Fruit fly (Drosophila melanogaster) whole organism, embryonic: ENCODE data around the gene Rad17.

Experiments
- Atf6 ChIP-seq: fragments of 200-800 bp; sonication (Bioruptor generic); IDR thresholded peaks from 2 replicates; pipeline ENCODE4 v1.3.6; 2022; ENCODE audit warnings: missing biosample characterization, missing genetic modification characterization
- CG10321 ChIP-seq: fragments of 200-800 bp; sonication (Bioruptor generic); IDR thresholded peaks from 2 replicates; pipeline ENCODE4 v1.3.6; 2022; ENCODE audit warnings: missing biosample characterization, missing genetic modification characterization
- CG10654 ChIP-seq: fragments of 200-800 bp; sonication (Bioruptor generic); optimal IDR thresholded peaks from 2 replicates; lab custom pipeline; 2016; ENCODE audit warnings: missing biosample characterization, missing genetic modification characterization
- CG10959 ChIP-seq: fragments of 200-800 bp; sonication (Bioruptor generic); IDR thresholded peaks from 2 replicates; pipeline ENCODE4 v1.3.6; 2022; ENCODE audit warnings: missing biosample characterization, missing genetic modification characterization
- CG11093 ChIP-seq: fragments of 200-800 bp; sonication (Bioruptor generic); IDR thresholded peaks from 3 replicates; pipeline ENCODE4 v1.3.6; 2022; ENCODE audit warnings: missing biosample characterization, missing genetic modification characterization
- CG12104 ChIP-seq: fragments of 200-800 bp; sonication (Bioruptor generic); optimal IDR thresholded peaks from 3 replicates; lab custom pipeline; 2016; ENCODE audit warnings: missing biosample characterization, missing genetic modification characterization
- CG12219 ChIP-seq: fragments of 200-800 bp; sonication (Bioruptor generic); optimal IDR thresholded peaks from 3 replicates; lab custom pipeline; 2018; ENCODE audit warnings: missing biosample characterization, mild to moderate bottlenecking, missing genetic modification characterization
- CG12659 ChIP-seq: fragments of 200-800 bp; sonication (Bioruptor generic); optimal IDR thresholded peaks from 3 replicates; lab custom pipeline; 2017; ENCODE audit warnings: mild to moderate bottlenecking, missing biosample characterization, missing genetic modification reagents, missing genetic modification characterization
- CG14014 ChIP-seq: fragments of 200-800 bp; sonication (Bioruptor generic); IDR thresholded peaks from 2 replicates; pipeline ENCODE4 v1.3.6; 2022; ENCODE audit warnings: missing biosample characterization, missing genetic modification characterization
- CG15479 ChIP-seq: fragments of 200-800 bp; sonication (Bioruptor generic); optimal IDR thresholded peaks from 3 replicates; lab custom pipeline; 2019; ENCODE audit warnings: missing biosample characterization, mild to moderate bottlenecking, missing genetic modification characterization, moderate library complexity
- CG16779 ChIP-seq: fragments of 200-800 bp; sonication (Bioruptor generic); IDR thresholded peaks from 2 replicates; pipeline ENCODE4 v1.3.6; 2022; ENCODE audit warnings: missing biosample characterization, missing genetic modification characterization
- CG17802 ChIP-seq: fragments of 200-800 bp; sonication (Bioruptor generic); optimal IDR thresholded peaks from 2 replicates; lab custom pipeline; 2018; ENCODE audit warnings: missing biosample characterization, mild to moderate bottlenecking, missing genetic modification characterization, moderate library complexity
- CG2712 ChIP-seq: fragments of 200-800 bp; optimal IDR thresholded peaks from 3 replicates; lab custom pipeline; 2019; ENCODE audit warnings: missing biosample characterization, mild to moderate bottlenecking, missing genetic modification characterization, moderate library complexity
- CG31224 ChIP-seq: fragments of 200-800 bp; sonication (Bioruptor generic); IDR thresholded peaks from 2 replicates; pipeline ENCODE4 v1.3.6; 2022; ENCODE audit warnings: missing biosample characterization, missing genetic modification characterization
- CG32767 ChIP-seq: fragments of 200-800 bp; sonication (Bioruptor generic); IDR thresholded peaks from 2 replicates; pipeline ENCODE4 v1.3.6; 2022; ENCODE audit warnings: missing biosample characterization, missing genetic modification characterization
- CG4617 ChIP-seq: fragments of 200-800 bp; sonication (Bioruptor generic); optimal IDR thresholded peaks from 3 replicates; lab custom pipeline; 2016; ENCODE audit warnings: missing biosample characterization, missing genetic modification characterization, borderline replicate concordance
- CG5953 ChIP-seq: fragments of 200-800 bp; sonication (Bioruptor generic); IDR thresholded peaks from 2 replicates; pipeline ENCODE4 v1.3.6; 2022; ENCODE audit warnings: missing biosample characterization, missing genetic modification characterization
- CG6175 ChIP-seq: fragments of 200-800 bp; sonication (Bioruptor generic); IDR thresholded peaks from 3 replicates; pipeline ENCODE4 v1.3.6; 2022; ENCODE audit warnings: missing biosample characterization, missing genetic modification characterization
- CG7963 ChIP-seq: fragments of 200-800 bp; sonication (Bioruptor generic); IDR thresholded peaks from 3 replicates; pipeline ENCODE4 v1.3.6; 2022; ENCODE audit warnings: missing biosample characterization, missing genetic modification characterization; ENCODE audit not compliant: partially characterized antibody
- CG8478 ChIP-seq: fragments of >200 bp; optimal IDR thresholded peaks from 2 replicates; lab custom pipeline; 2018
- CG9215 ChIP-seq: fragments of 200-800 bp; sonication (Bioruptor generic); IDR thresholded peaks from 2 replicates; pipeline ENCODE4 v1.3.6; 2022; ENCODE audit warnings: missing biosample characterization, missing genetic modification characterization
- CHES-1-like ChIP-seq: fragments of 200-800 bp; sonication (Bioruptor generic); optimal IDR thresholded peaks from 2 replicates; lab custom pipeline; 2016; ENCODE audit warnings: missing biosample characterization, missing genetic modification characterization
- Dbx ChIP-seq: fragments of 200-800 bp; sonication (Bioruptor generic); IDR thresholded peaks from 3 replicates; pipeline ENCODE4 v1.3.6; 2022; ENCODE audit warnings: missing biosample characterization, missing genetic modification characterization
- E2f1 ChIP-seq: fragments of 200-800 bp; sonication (Bioruptor generic); IDR thresholded peaks from 2 replicates; pipeline ENCODE4 v1.3.6; 2022; ENCODE audit warnings: missing biosample characterization, missing genetic modification characterization
- E2f2 ChIP-seq: fragments of 200-800 bp; sonication (Bioruptor generic); IDR thresholded peaks from 2 replicates; pipeline ENCODE4 v1.3.6; 2022; ENCODE audit warnings: missing biosample characterization, missing genetic modification characterization
- Elba2 ChIP-seq: fragments of 200-800 bp; sonication (Bioruptor generic); optimal IDR thresholded peaks from 3 replicates; lab custom pipeline; 2016; ENCODE audit warnings: missing biosample characterization, missing genetic modification characterization
- Fer1 ChIP-seq: fragments of 200-800 bp; sonication (Bioruptor generic); optimal IDR thresholded peaks from 2 replicates; lab custom pipeline; 2017; ENCODE audit warnings: missing biosample characterization, mild to moderate bottlenecking, missing genetic modification characterization
- Hmr ChIP-seq: fragments of 200-800 bp; sonication (Bioruptor generic); optimal IDR thresholded peaks from 3 replicates; lab custom pipeline; 2017; ENCODE audit warnings: mild to moderate bottlenecking, missing biosample characterization, missing genetic modification reagents, missing genetic modification characterization
- Meics ChIP-seq: fragments of 200-800 bp; sonication (Bioruptor generic); optimal IDR thresholded peaks from 2 replicates; lab custom pipeline; 2017; ENCODE audit warnings: missing biosample characterization, mild to moderate bottlenecking, missing genetic modification characterization
- Mrtf ChIP-seq: fragments of 200-800 bp; sonication (Bioruptor generic); IDR thresholded peaks from 3 replicates; pipeline ENCODE4 v1.3.6; 2022; ENCODE audit warnings: missing biosample characterization, missing genetic modification characterization
- NfI ChIP-seq: fragments of 200-800 bp; sonication (Bioruptor generic); optimal IDR thresholded peaks from 3 replicates; lab custom pipeline; 2018; ENCODE audit warnings: missing biosample characterization, mild to moderate bottlenecking, missing genetic modification characterization, moderate library complexity
- Side ChIP-seq: fragments of 200-800 bp; sonication (Bioruptor generic); optimal IDR thresholded peaks from 2 replicates; lab custom pipeline; 2016; ENCODE audit warnings: missing biosample characterization, missing genetic modification characterization
- YL-1 ChIP-seq: fragments of 200-800 bp; sonication (Bioruptor generic); optimal IDR thresholded peaks from 3 replicates; lab custom pipeline; 2017; ENCODE audit warnings: missing biosample characterization, mild to moderate bottlenecking, missing genetic modification characterization
- bab2 ChIP-seq: fragments of 200-800 bp; sonication (Bioruptor generic); optimal IDR thresholded peaks from 2 replicates; lab custom pipeline; 2016; ENCODE audit warnings: missing biosample characterization, missing genetic modification characterization
- br ChIP-seq: fragments of >200 bp; optimal IDR thresholded peaks from 2 replicates; lab custom pipeline; 2017
- cad ChIP-seq: fragments of >200 bp; optimal IDR thresholded peaks from 2 replicates; lab custom pipeline; 2017; ENCODE audit warnings: missing biosample characterization, missing genetic modification characterization
- corto ChIP-seq: fragments of 200-800 bp; sonication (Bioruptor generic); optimal IDR thresholded peaks from 2 replicates; lab custom pipeline; 2016; ENCODE audit warnings: missing biosample characterization, mild to moderate bottlenecking, missing genetic modification characterization, moderate library complexity
- dati ChIP-seq: fragments of 200-800 bp; sonication (Bioruptor generic); IDR thresholded peaks from 2 replicates; pipeline ENCODE4 v1.3.6; 2022; ENCODE audit warnings: missing biosample characterization, missing genetic modification characterization
- dmrt11E ChIP-seq: fragments of 200-800 bp; sonication (Bioruptor generic); optimal IDR thresholded peaks from 3 replicates; lab custom pipeline; 2018; ENCODE audit warnings: missing biosample characterization, mild to moderate bottlenecking, missing genetic modification characterization, moderate library complexity
- dysf ChIP-seq: fragments of 200-800 bp; sonication (Bioruptor generic); IDR thresholded peaks from 3 replicates; pipeline ENCODE4 v1.3.6; 2022; ENCODE audit warnings: missing biosample characterization, missing genetic modification characterization
- hb ChIP-seq: fragments of 200-800 bp; sonication (Bioruptor generic); IDR thresholded peaks from 3 replicates; pipeline ENCODE4 v1.3.6; 2022; ENCODE audit warnings: missing biosample characterization, missing genetic modification characterization; ENCODE audit not compliant: partially characterized antibody
- knrl ChIP-seq: fragments of 200-800 bp; sonication (Bioruptor generic); IDR thresholded peaks from 3 replicates; pipeline ENCODE4 v1.3.6; 2022; ENCODE audit warnings: missing biosample characterization, missing genetic modification characterization; ENCODE audit not compliant: partially characterized antibody
- mam ChIP-seq: fragments of 200-800 bp; sonication (Bioruptor generic); optimal IDR thresholded peaks from 3 replicates; lab custom pipeline; 2016; ENCODE audit warnings: missing biosample characterization, missing genetic modification characterization
- onecut ChIP-seq: fragments of 200-800 bp; sonication (Bioruptor generic); IDR thresholded peaks from 2 replicates; pipeline ENCODE4 v1.3.6; 2022; ENCODE audit warnings: missing biosample characterization, missing genetic modification characterization
- peb ChIP-seq: fragments of 200-800 bp; sonication (Bioruptor generic); IDR thresholded peaks from 2 replicates; pipeline ENCODE4 v1.3.6; 2022; ENCODE audit warnings: missing biosample characterization, missing genetic modification characterization
- pita ChIP-seq: fragments of 200-800 bp; sonication (Bioruptor generic); optimal IDR thresholded peaks from 2 replicates; lab custom pipeline; 2017; ENCODE audit warnings: missing biosample characterization, mild to moderate bottlenecking, missing genetic modification characterization
- pros ChIP-seq: fragments of 200-800 bp; sonication (Bioruptor generic); optimal IDR thresholded peaks from 3 replicates; lab custom pipeline; 2019; ENCODE audit warnings: missing biosample characterization, mild to moderate bottlenecking, missing genetic modification characterization, moderate library complexity
- psq ChIP-seq: fragments of 200-800 bp; sonication (Bioruptor generic); optimal IDR thresholded peaks from 2 replicates; lab custom pipeline; 2017; ENCODE audit warnings: missing biosample characterization, missing genetic modification characterization
- stc ChIP-seq: fragments of 200-800 bp; sonication (Bioruptor generic); IDR thresholded peaks from 2 replicates; pipeline ENCODE4 v1.3.6; 2022; ENCODE audit warnings: missing biosample characterization, missing genetic modification characterization
- vfl ChIP-seq: fragments of 200-800 bp; sonication (Bioruptor generic); optimal IDR thresholded peaks from 2 replicates; lab custom pipeline; 2016; ENCODE audit warnings: missing biosample characterization, missing genetic modification characterization
- z ChIP-seq: fragments of 200-800 bp; sonication (Bioruptor generic); IDR thresholded peaks from 3 replicates; pipeline ENCODE4 v1.3.6; 2022; ENCODE audit warnings: missing biosample characterization, missing genetic modification characterization

The Rad17 gene

DNA sequence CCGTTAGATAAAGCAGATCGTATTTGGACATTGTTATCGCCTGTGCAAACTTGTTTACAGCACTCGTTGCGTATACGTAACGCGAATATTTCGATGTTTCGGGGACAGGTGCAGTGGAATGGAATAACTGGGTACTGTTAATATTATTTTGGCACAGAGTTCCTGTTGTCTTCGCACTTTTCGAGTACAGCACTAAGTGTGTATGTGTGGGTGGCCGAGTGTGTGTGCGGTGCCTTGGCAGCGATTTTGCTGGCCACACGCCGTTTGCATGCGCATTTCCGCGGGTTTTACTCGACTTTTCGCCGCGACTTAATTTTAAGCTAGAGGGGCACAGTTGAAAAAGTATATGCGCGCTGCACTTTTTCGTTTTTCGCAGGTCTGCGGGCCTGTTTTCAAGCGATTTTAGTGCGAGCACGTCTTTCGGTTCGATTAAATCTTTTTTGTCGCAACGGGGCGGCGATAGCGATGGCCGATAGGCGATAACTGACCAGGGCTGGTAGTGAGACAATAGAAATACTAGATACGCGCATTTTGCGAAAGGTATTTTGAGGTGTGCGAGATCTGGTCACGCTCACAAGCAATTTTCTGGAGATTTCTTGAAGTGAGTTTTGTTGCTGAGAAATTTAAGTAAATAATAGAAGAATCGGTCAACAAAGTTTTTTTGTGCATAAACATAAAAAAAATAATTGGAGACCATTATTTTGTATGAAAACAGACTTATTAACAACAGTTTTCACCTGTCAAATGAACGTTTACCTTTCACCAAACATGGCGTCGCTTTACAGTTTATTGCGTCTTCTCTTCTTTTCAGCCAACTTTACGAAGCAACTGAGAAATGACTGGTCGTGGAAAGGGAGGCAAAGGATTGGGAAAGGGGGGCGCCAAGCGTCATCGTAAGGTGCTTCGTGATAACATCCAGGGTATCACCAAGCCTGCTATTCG lies 37.5 kb downstream of the Rad17 start, which contains the start of the genes put and His4r (continued):
- peak; percentile 48 for TF ChIP-seq Meics
- no peak for TF ChIP-seq Fer1
- TF ChIP-seq CG31224 (GFP tag; lab: Robert Waterston, UW) = no peak
- TF ChIP-seq br (lab: Kevin White, UChicago) = no peak
- TF ChIP-seq E2f1 (GFP tag; lab: Robert Waterston, UW) = no peak
- peak; percentile 58; the same call in 2 of the 3 replicates for TF ChIP-seq CG7963 (GFP tag; lab: Robert Waterston, UW)
- TF ChIP-seq CG14014 (GFP tag; lab: Robert Waterston, UW) = no peak
- TF ChIP-seq E2f2 (GFP tag; lab: Robert Waterston, UW) = peak; percentile 53
- no peak for TF ChIP-seq CG10321 (GFP tag; lab: Robert Waterston, UW)
- TF ChIP-seq CG5953 = no peak
- TF ChIP-seq CG15479 = peak; percentile 46
- peak; percentile 61 for TF ChIP-seq Hmr
- peak; percentile 49 for TF ChIP-seq CHES-1-like (GFP tag; lab: Kevin White, UChicago)
- TF ChIP-seq CG16779 (GFP tag; lab: Robert Waterston, UW) = no peak
- TF ChIP-seq psq (GFP tag; lab: Kevin White, UChicago) = peak; percentile 4
- TF ChIP-seq CG9215 (GFP tag; lab: Robert Waterston, UW) = no peak
- peak; percentile 13 for TF ChIP-seq pros (GFP tag; lab: Kevin White, UChicago)
- no peak for TF ChIP-seq bab2 (GFP tag; lab: Kevin White, UChicago)
- no peak for TF ChIP-seq Mrtf (GFP tag; lab: Robert Waterston, UW)
- no peak for TF ChIP-seq stc (GFP tag; lab: Robert Waterston, UW)
- no peak for TF ChIP-seq hb (GFP tag; lab: Robert Waterston, UW)
- TF ChIP-seq corto (GFP tag; lab: Kevin White, UChicago) = no peak
- TF ChIP-seq CG12659 (GFP tag; lab: Kevin White, UChicago) = peak; percentile 81
- peak; percentile 81 for TF ChIP-seq CG8478
- no peak for TF ChIP-seq CG11093 (GFP tag; lab: Robert Waterston, UW)
- no peak for TF ChIP-seq dmrt11E (tag; lab: Kevin White, UChicago)
- TF ChIP-seq Atf6 (GFP tag; lab: Robert Waterston, UW) = no peak
- TF ChIP-seq knrl (GFP tag; lab: Robert Waterston, UW) = peak; percentile 51; the same call in 2 of the 3 replicates
- peak; percentile 31 for TF ChIP-seq Side (GFP tag; lab: Kevin White, UChicago)
- peak; percentile 92 for TF ChIP-seq YL-1 (GFP tag; lab: Kevin White, UChicago)
- no peak for TF ChIP-seq CG6175 (GFP tag; lab: Robert Waterston, UW)
- peak; percentile 42 for TF ChIP-seq CG17802 (tag; lab: Kevin White, UChicago)
- TF ChIP-seq CG12104 = no peak
- TF ChIP-seq dysf = no peak
- TF ChIP-seq CG12219 (GFP tag; lab: Kevin White, UChicago) = no peak
- no peak for TF ChIP-seq CG32767
- TF ChIP-seq vfl (GFP tag; lab: Kevin White, UChicago) = no peak
- no peak for TF ChIP-seq CG10959 (GFP tag; lab: Robert Waterston, UW)
- no peak for TF ChIP-seq z
- no peak for TF ChIP-seq CG10654 (GFP tag; lab: Kevin White, UChicago)
- no peak for TF ChIP-seq onecut (GFP tag; lab: Robert Waterston, UW)
- peak; percentile 94 for TF ChIP-seq CG4617
- TF ChIP-seq Elba2 (GFP tag; lab: Kevin White, UChicago) = no peak
- TF ChIP-seq peb (GFP tag; lab: Robert Waterston, UW) = no peak
- TF ChIP-seq NfI = peak; percentile 20
- TF ChIP-seq pita = no peak
- TF ChIP-seq cad (GFP tag; lab: Kevin White, UChicago) = no peak
- TF ChIP-seq Dbx (GFP tag; lab: Robert Waterston, UW) = 0 out of 3 replicates have a peak, but pooled peaks have one; percentile 6
- TF ChIP-seq mam (GFP tag; lab: Kevin White, UChicago) = peak; percentile 24
- TF ChIP-seq CG2712 (tag; lab: Kevin White, UChicago) = peak; percentile 40
- no peak for TF ChIP-seq dati (GFP tag; lab: Robert Waterston, UW)
